Worm (Caenorhabditis elegans) whole organism, L3 larva: ENCODE results near the gene F49E2.5.

Experiments
- R02D3.7 ChIP-seq: fragments of 150-350 bp; optimal IDR thresholded peaks from 2 replicates; lab custom pipeline; 2014; ENCODE audit warnings: missing biosample characterization, missing genetic modification characterization
- ZK546.5 ChIP-seq: sonication (generic microtip); optimal IDR thresholded peaks from 2 replicates; lab custom pipeline; 2017; ENCODE audit warnings: missing biosample characterization, missing genetic modification characterization
- ceh-28 ChIP-seq: fragments of 150-350 bp; optimal IDR thresholded peaks from 2 replicates; lab custom pipeline; 2014; ENCODE audit warnings: missing biosample characterization, missing genetic modification reagents, missing genetic modification characterization
- ceh-82 ChIP-seq: fragments of 150-350 bp; optimal IDR thresholded peaks from 2 replicates; lab custom pipeline; 2014; ENCODE audit warnings: missing biosample characterization, missing genetic modification characterization
- daf-12 ChIP-seq: fragments of 150-350 bp; optimal IDR thresholded peaks from 2 replicates; lab custom pipeline; 2014; ENCODE audit warnings: missing biosample characterization, missing genetic modification reagents, missing genetic modification characterization
- mdl-1 ChIP-seq: fragments of 150-350 bp; optimal IDR thresholded peaks from 2 replicates; lab custom pipeline; 2014; ENCODE audit warnings: missing biosample characterization, missing genetic modification characterization
- nhr-237 ChIP-seq: fragments of 150-350 bp; optimal IDR thresholded peaks from 2 replicates; lab custom pipeline; 2014; ENCODE audit warnings: missing biosample characterization, missing genetic modification characterization
- nhr-25 ChIP-seq: sonication (generic microtip); optimal IDR thresholded peaks from 2 replicates; lab custom pipeline; 2017; ENCODE audit warnings: missing biosample characterization, missing genetic modification characterization
- nhr-28 ChIP-seq: fragments of 150-350 bp; optimal IDR thresholded peaks from 2 replicates; lab custom pipeline; 2014; ENCODE audit warnings: missing biosample characterization, missing genetic modification characterization
- pha-4 ChIP-seq: fragments of 150-350 bp; optimal IDR thresholded peaks from 2 replicates; lab custom pipeline; 2014; ENCODE audit warnings: missing biosample characterization, missing genetic modification reagents, missing genetic modification characterization
- unc-39 ChIP-seq: sonication (generic microtip); optimal IDR thresholded peaks from 4 replicates; lab custom pipeline; 2017; ENCODE audit warnings: missing biosample characterization, missing genetic modification characterization
- ztf-11 ChIP-seq: fragments of 150-350 bp; optimal IDR thresholded peaks from 2 replicates; lab custom pipeline; 2014; ENCODE audit warnings: missing biosample characterization, missing genetic modification characterization

The F49E2.5 gene

DNA sequence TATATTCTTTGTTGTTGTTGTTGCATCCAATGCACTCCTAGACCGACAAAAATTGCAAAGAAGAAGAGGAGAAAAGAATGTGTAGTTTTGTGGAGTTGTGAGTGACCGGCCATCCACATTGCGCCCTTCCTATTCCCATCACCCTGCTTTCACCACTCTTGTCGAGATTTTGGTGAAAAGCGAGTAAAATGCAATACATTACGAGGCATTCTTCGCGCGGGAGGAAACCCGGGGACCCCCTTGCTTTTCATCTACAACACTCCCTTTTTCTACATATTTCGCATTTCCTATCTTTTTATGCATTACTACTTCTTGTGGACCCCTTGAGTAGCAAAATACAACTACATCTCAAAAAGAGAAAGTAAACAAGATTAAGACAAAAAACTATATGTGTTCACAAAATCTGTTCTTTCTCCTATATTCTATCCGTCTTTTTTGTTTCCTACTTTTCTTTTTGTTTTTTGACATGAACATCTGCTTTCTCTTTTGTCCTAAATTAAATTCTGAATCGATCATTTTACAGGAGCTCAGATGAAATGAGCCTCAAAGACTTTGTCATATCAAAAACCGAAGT, 66.7 kb downstream of the F49E2.5 start, which contains the start of gene C11E4.6:
Gene C11E4.6 (plus strand): TSS at position 524 of the 574 bp plus-strand sequence.
- TF ChIP-seq nhr-28 (tag; lab: Kevin White, UChicago) (no peak), mdl-1 (tag; lab: Kevin White, UChicago) (no peak), unc-39 (tag; lab: Kevin White, UChicago) (no peak), ceh-28 (tag; lab: Kevin White, UChicago) (no peak), ZK546.5 (tag; lab: Kevin White, UChicago) (no peak), daf-12 (tag; lab: Kevin White, UChicago) (no peak), R02D3.7 (tag; lab: Kevin White, UChicago) (no peak), ztf-11 (tag; lab: Kevin White, UChicago) (no peak), nhr-25 (no peak), ceh-82 (tag; lab: Kevin White, UChicago) (no peak), pha-4 (tag; lab: Kevin White, UChicago) (no peak), nhr-237 (tag; lab: Kevin White, UChicago) (no peak)
